Worm (Caenorhabditis elegans) whole organism, L2 larva: ENCODE measurements around the gene F41H10.3.

Experiments used
- aly-2 ChIP-seq: fragments of 150-350 bp; optimal IDR thresholded peaks from 2 replicates; lab custom pipeline; 2014; ENCODE audit warnings: missing biosample characterization, missing genetic modification characterization
- ceh-82 ChIP-seq: fragments of 150-350 bp; optimal IDR thresholded peaks from 2 replicates; lab custom pipeline; 2014; ENCODE audit warnings: missing biosample characterization, missing genetic modification characterization
- lsy-2 ChIP-seq, 2 experiments: fragments of 150-350 bp in 1 of 2; sonication (generic microtip) in 1 of 2; optimal IDR thresholded peaks; 2 replicates each; lab custom pipeline; 2014 to 2017; ENCODE audit warnings: missing biosample characterization in 2 of 2, missing genetic modification characterization in 2 of 2
- nhr-11 ChIP-seq: fragments of 150-350 bp; optimal IDR thresholded peaks from 2 replicates; lab custom pipeline; 2014; ENCODE audit warnings: missing biosample characterization, missing genetic modification characterization
- nhr-23 ChIP-seq: fragments of 150-350 bp; optimal IDR thresholded peaks from 2 replicates; lab custom pipeline; 2014; ENCODE audit warnings: missing biosample characterization, missing genetic modification reagents, missing genetic modification characterization
- nhr-25 ChIP-seq: fragments of 150-350 bp; sonication (generic microtip); optimal IDR thresholded peaks from 3 replicates; lab custom pipeline; 2014; ENCODE audit warnings: missing biosample characterization, missing genetic modification characterization
- unc-62 ChIP-seq: fragments of 150-350 bp; optimal IDR thresholded peaks from 2 replicates; lab custom pipeline; 2014; ENCODE audit warnings: missing biosample characterization, missing genetic modification reagents, missing genetic modification characterization
- ztf-11 ChIP-seq: sonication (generic microtip); optimal IDR thresholded peaks from 2 replicates; lab custom pipeline; 2017; ENCODE audit warnings: missing biosample characterization, missing genetic modification characterization

DNA sequence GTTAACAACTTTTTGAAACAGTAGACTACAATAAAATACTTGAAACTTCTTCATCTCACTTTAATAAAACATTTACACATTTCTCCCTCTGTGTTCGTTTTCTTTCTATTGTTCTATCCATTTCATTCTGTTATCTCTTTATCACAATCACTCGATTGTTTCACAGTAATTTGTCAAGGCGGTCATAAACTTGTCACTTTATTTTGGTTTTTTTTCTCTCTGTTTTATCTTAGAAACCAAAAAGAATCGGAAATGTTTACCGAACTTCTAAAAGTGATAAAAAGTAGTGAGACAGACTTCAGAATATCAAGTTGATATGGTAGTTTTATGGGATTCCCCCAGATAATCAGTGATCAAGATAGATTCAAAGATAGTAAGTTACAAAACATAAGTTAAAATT, 30.3 kb upstream of the F41H10.3 start, which contains the start of gene Y4C6B.2:
- TF ChIP-seq nhr-23 = no peak
- no peak for TF ChIP-seq ceh-82 (tag; lab: Kevin White, UChicago)
- TF ChIP-seq ztf-11 (tag; lab: Kevin White, UChicago) = no peak
- no peak for TF ChIP-seq unc-62 (GFP tag; lab: Kevin White, UChicago)
- TF ChIP-seq aly-2 = no peak
- TF ChIP-seq nhr-11 (tag; lab: Kevin White, UChicago) = no peak
- no peak for TF ChIP-seq nhr-25 (tag; lab: Kevin White, UChicago)
- no peak for TF ChIP-seq lsy-2 (tag; optimal IDR thresholded peaks at IDR 0.05; lab: Kevin White, UChicago)
